Fruit fly (Drosophila melanogaster) whole organism, pupa: Measurements from ENCODE around the gene feo.

Source experiments
- CG13204 ChIP-seq: fragments of 200-800 bp; sonication (Bioruptor generic); optimal IDR thresholded peaks from 2 replicates; lab custom pipeline; 2018; ENCODE audit warnings: missing biosample characterization, mild to moderate bottlenecking, missing genetic modification characterization, moderate library complexity
- CG14655 ChIP-seq: fragments of 200-800 bp; sonication (Bioruptor generic); optimal IDR thresholded peaks from 3 replicates; lab custom pipeline; 2017; ENCODE audit warnings: mild to moderate bottlenecking, missing biosample characterization, missing genetic modification reagents, missing genetic modification characterization
- CG32121 ChIP-seq: fragments of 200-800 bp; sonication (Bioruptor generic); IDR thresholded peaks from 2 replicates; pipeline ENCODE4 v1.3.6; 2022; ENCODE audit warnings: missing biosample characterization, missing genetic modification characterization
- CG34367 ChIP-seq: fragments of 200-800 bp; sonication (Bioruptor generic); optimal IDR thresholded peaks from 2 replicates; lab custom pipeline; 2018; ENCODE audit warnings: missing biosample characterization, mild to moderate bottlenecking, missing genetic modification characterization
- CG4496 ChIP-seq: fragments of 200-800 bp; sonication (Bioruptor generic); IDR thresholded peaks from 3 replicates; pipeline ENCODE4 v1.3.6; 2022; ENCODE audit warnings: missing biosample characterization, missing genetic modification characterization
- CG8159 ChIP-seq: fragments of 200-800 bp; sonication (Bioruptor generic); optimal IDR thresholded peaks from 3 replicates; lab custom pipeline; 2018; ENCODE audit warnings: missing biosample characterization, mild to moderate bottlenecking, missing genetic modification characterization, moderate library complexity
- D1 ChIP-seq: fragments of 200-800 bp; sonication (Bioruptor generic); optimal IDR thresholded peaks from 2 replicates; lab custom pipeline; 2018; ENCODE audit warnings: missing biosample characterization, mild to moderate bottlenecking, missing genetic modification characterization, moderate library complexity
- EcR ChIP-seq: fragments of 200-800 bp; sonication (Bioruptor generic); optimal IDR thresholded peaks from 3 replicates; lab custom pipeline; 2019; ENCODE audit warnings: missing biosample characterization, missing genetic modification characterization, mild to moderate bottlenecking, moderate library complexity, missing genetic modification reagents
- Pif1B ChIP-seq: fragments of 200-800 bp; sonication (Bioruptor generic); optimal IDR thresholded peaks from 3 replicates; lab custom pipeline; 2016; ENCODE audit warnings: missing biosample characterization, missing genetic modification characterization
- Snoo ChIP-seq: fragments of 200-800 bp; sonication (Bioruptor generic); optimal IDR thresholded peaks from 3 replicates; lab custom pipeline; 2017; ENCODE audit warnings: missing biosample characterization, mild to moderate bottlenecking, missing genetic modification characterization, inconsistent platforms
- fd96Ca ChIP-seq: fragments of 200-800 bp; sonication (Bioruptor generic); IDR thresholded peaks from 3 replicates; pipeline ENCODE4 v1.3.6; 2022; ENCODE audit warnings: missing biosample characterization, missing genetic modification characterization
- rn ChIP-seq: fragments of 200-800 bp; sonication (Bioruptor generic); IDR thresholded peaks from 2 replicates; pipeline ENCODE4 v1.3.6; 2022; ENCODE audit warnings: missing biosample characterization, missing genetic modification characterization

DNA sequence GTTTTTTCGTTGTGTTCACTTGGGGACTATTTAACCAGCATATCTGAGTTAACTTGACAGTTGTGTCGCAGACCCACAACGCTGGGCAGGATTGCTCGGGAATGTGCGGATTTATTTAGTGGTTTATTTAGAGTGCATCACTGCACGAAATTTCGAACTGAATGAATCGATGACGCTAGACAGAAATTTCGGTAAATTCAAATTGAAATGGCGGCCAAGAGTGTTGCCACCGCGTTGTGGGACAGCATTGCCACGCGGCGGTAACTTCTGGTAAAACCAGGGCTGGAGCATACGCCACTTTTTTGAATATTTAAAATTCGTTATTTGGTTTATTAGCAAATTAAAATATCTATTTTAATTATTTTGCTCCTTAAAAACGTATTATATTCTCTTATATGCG is at the start of gene feo:
- no peak for TF ChIP-seq CG34367 (tag; lab: Kevin White, UChicago)
- no peak for TF ChIP-seq CG4496 (GFP tag; lab: Robert Waterston, UW)
- TF ChIP-seq CG32121: no peak
- no peak for TF ChIP-seq fd96Ca (GFP tag; lab: Robert Waterston, UW)
- TF ChIP-seq CG8159 (tag; lab: Kevin White, UChicago): no peak
- no peak for TF ChIP-seq CG13204 (GFP tag; lab: Kevin White, UChicago)
- no peak for TF ChIP-seq Snoo (tag; lab: Kevin White, UChicago)
- TF ChIP-seq Pif1B: no peak
- no peak for TF ChIP-seq CG14655 (GFP tag; lab: Kevin White, UChicago)
- no peak for TF ChIP-seq D1 (tag; lab: Kevin White, UChicago)
- no peak for TF ChIP-seq EcR
- no peak for TF ChIP-seq rn (GFP tag; lab: Robert Waterston, UW)
